Worm (Caenorhabditis elegans): ENCODE measurements around the gene fubl-3.

The fubl-3 gene

DNA sequence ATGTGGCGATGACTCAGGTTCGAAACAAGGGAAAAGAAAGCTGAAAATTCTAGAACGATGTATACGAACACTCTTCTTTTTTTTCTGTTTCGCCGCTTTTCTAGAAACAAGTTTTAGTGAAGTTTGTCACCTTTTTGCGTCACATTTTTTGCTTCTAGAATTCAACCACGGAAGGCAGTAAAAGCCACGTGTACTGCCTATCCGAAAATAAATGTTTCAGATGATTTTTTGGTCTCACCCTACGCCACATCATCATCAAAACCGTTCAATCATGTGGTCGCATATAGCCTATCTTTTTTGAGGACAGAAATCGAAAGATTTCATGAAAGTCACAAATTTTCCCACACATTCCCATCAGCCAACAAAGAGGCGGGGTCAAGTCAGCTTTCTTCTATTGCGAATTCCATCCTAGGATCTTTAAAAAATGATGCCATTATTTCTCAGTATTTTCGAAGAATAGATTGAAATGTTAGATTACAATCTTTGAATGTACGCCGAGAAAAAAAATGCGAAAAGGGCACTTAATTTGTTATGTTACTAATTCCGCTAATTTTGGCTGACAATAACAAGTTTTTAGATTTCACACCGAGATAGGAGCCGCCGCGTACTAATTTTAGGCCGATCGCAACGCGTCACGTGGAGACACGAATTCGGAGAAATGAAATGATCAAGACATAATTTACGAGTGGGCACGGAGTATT, 10.2 kb upstream of the fubl-3 start:
- TF ChIP-seq chd-7 (tag; optimal IDR thresholded peaks at IDR 0.05) (no peak), ztf-26 (tag; optimal IDR thresholded peaks at IDR 0.05) (peak; percentile 4), somi-1 (GFP tag; optimal IDR thresholded peaks at IDR 0.05) (peak; percentile 11), K11D2.4 (GFP tag; IDR thresholded peaks at IDR 0.05) (peak; percentile 75), Y79H2A.3 (GFP tag; conservative IDR thresholded peaks at IDR 0.05) (no peak), ama-1 (optimal IDR thresholded peaks at IDR 0.05) (no peak), ama-1 (GFP tag; optimal IDR thresholded peaks at IDR 0.05) (no peak), lin-40 (tag; optimal IDR thresholded peaks at IDR 0.05) (peak; percentile 2)

DNA sequence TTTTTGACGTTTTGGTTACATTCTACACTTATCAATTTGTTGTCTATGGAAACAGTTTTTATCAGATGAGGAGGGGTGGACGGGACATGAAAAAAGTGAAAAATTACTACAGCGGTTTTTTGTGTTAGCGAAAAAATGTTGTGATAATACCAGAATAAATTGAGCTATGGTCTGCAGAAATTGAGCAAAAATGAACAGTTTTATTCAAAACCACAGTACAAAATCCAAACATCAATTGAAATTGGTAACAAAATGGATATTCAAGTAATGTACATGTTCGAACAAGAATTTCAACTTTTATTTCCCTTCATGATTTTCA, 9.7 kb upstream of the fubl-3 start:
- TF ChIP-seq lag-1 (GFP tag; IDR thresholded peaks at IDR 0.05), result no peak
- TF ChIP-seq ceh-100 (GFP tag; IDR thresholded peaks at IDR 0.05), result no peak
- no peak for TF ChIP-seq athp-1 (tag; optimal IDR thresholded peaks at IDR 0.05)

DNA sequence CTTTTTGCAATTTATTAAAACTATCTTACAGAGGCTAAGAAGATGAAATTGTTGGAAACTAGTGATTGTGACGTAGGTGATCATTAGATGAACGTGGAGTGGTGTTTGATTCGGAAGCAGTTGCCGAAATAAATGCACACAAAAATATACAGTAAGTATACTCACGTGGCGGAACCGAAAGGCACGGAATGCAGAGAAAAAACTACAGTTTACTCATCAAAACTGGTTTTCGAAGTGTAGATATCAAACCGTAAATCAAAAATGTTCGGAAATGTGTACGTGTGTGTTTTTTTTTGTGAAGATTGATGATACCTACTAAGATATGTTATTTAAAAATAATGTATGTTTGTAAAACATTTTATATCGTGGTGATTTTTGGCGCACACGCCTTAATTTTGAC, 7.5 kb upstream of the fubl-3 start:
- no peak for TF ChIP-seq sea-2 (GFP tag; IDR thresholded peaks at IDR 0.05)
- no peak for TF ChIP-seq lsy-27 (tag; optimal IDR thresholded peaks at IDR 0.05; ENCODE audit: borderline replicate concordance, insufficient read depth)
- TF ChIP-seq hrde-1 (tag; optimal IDR thresholded peaks at IDR 0.05; ENCODE audit: borderline replicate concordance), result no peak
- TF ChIP-seq lag-1 (GFP tag; IDR thresholded peaks at IDR 0.05), result no peak
- TF ChIP-seq rpc-1 (optimal IDR thresholded peaks at IDR 0.05), result no peak
- no peak for TF ChIP-seq rpc-1 (tag; optimal IDR thresholded peaks at IDR 0.05)
- TF ChIP-seq ztf-28 (GFP tag; IDR thresholded peaks at IDR 0.05), result no peak
- no peak for TF ChIP-seq nfyb-1 (GFP tag; IDR thresholded peaks at IDR 0.05)
- no peak for TF ChIP-seq ceh-58 (GFP tag; IDR thresholded peaks at IDR 0.05)
- no peak for TF ChIP-seq K12H6.12 (tag; optimal IDR thresholded peaks at IDR 0.05)
- no peak for TF ChIP-seq ceh-79 (tag; optimal IDR thresholded peaks at IDR 0.05)
- no peak for TF ChIP-seq ccch-3 (GFP tag; optimal IDR thresholded peaks at IDR 0.05)

- TF ChIP-seq C17E4.6 (GFP tag; IDR thresholded peaks at IDR 0.05) (no peak), K11D2.4 (GFP tag; IDR thresholded peaks at IDR 0.05) (no peak), lin-26 (GFP tag; IDR thresholded peaks at IDR 0.05) (0 out of 2 replicates have a peak, but pooled peaks have one; percentile 30), ceh-91 (GFP tag; IDR thresholded peaks at IDR 0.05) (no peak), Y67H2A.10 (GFP tag; conservative IDR thresholded peaks at IDR 0.05) (no peak), nfya-2 (GFP tag; IDR thresholded peaks at IDR 0.05) (no peak), T07F8.4 (tag; optimal IDR thresholded peaks at IDR 0.05) (no peak)
Measured at ce11 chrX:17427778-17428177, 6.5 kb upstream of the fubl-3 start.

DNA sequence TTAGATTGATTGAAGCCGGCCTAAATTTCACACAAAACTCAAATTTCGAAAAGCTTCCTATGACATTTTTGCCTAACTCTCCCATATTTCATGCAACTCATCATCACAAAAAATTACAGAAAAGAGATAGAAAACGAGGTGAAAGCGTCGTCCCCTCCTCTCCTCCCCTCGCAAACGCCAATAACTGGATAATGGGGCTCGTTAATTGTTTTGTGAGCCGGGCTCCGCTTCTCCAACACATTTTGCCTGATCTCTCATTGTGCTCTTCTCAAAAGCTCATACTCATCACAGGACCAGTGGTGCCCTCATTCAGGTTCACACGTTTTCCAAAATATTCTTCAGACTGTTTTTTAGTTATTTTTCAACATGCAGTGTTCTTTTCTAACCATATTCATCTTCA, 5.4 kb upstream of the fubl-3 start, which contains the start of gene pbo-6:
TSS of gene pbo-6 (plus strand) at position 240 of the 400 bp plus-strand sequence.
- no peak for TF ChIP-seq F33H1.4 (GFP tag; IDR thresholded peaks at IDR 0.05)
- TF ChIP-seq T07F8.4 (tag; optimal IDR thresholded peaks at IDR 0.05), result no peak
- no peak for TF ChIP-seq F39B2.1 (GFP tag; IDR thresholded peaks at IDR 0.05)
- no peak for TF ChIP-seq nhr-27 (tag; optimal IDR thresholded peaks at IDR 0.05)
- no peak for TF ChIP-seq lsl-1 (GFP tag; optimal IDR thresholded peaks at IDR 0.05)
- TF ChIP-seq ztf-18 (tag; optimal IDR thresholded peaks at IDR 0.05), result no peak
- TF ChIP-seq ztf-6 (GFP tag; IDR thresholded peaks at IDR 0.05), result no peak

All from whole organism, young adult.